Worm (Caenorhabditis elegans): ENCODE results near the gene grd-5.

- TF ChIP-seq him-1 (tag; optimal IDR thresholded peaks at IDR 0.05) (no peak), dao-5 (tag; optimal IDR thresholded peaks at IDR 0.05) (no peak), W03F9.2 (tag; optimal IDR thresholded peaks at IDR 0.05) (no peak)
These were observed at the start of gene grd-5 for ce11 chrV:8618738-8619137.
